Fruit fly (Drosophila melanogaster): ENCODE results near the gene CG9483.

Gene CG9483

dm6 chr2L:8866467-8866866 is at the start of gene CG9483:
TSS of gene CG9483 (plus strand) at chr2L:8866767.
- TF ChIP-seq CG9948 (tag; optimal IDR thresholded peaks at IDR 0.05): no peak
- TF ChIP-seq CG12605 (GFP tag; IDR thresholded peaks at IDR 0.05): no peak

- TF ChIP-seq CG8159 (tag; optimal IDR thresholded peaks at IDR 0.05) (no peak), CG13204 (GFP tag; optimal IDR thresholded peaks at IDR 0.05) (no peak), Pif1B (GFP tag; optimal IDR thresholded peaks at IDR 0.05) (no peak), CG8301 (tag; optimal IDR thresholded peaks at IDR 0.05) (no peak), CG9948 (tag; optimal IDR thresholded peaks at IDR 0.05) (no peak), D1 (tag; optimal IDR thresholded peaks at IDR 0.05) (no peak), CG14655 (GFP tag; optimal IDR thresholded peaks at IDR 0.05) (no peak)
Observed at dm6 chr2L:8817343-8817742, 49.2 kb upstream of the CG9483 start.

dm6 chr2L:8820539-8820938 is 46.0 kb upstream of the CG9483 start:
- TF ChIP-seq CG10348 (GFP tag; IDR thresholded peaks at IDR 0.05) (no peak), CG8159 (tag; optimal IDR thresholded peaks at IDR 0.05) (no peak), CG8301 (tag; optimal IDR thresholded peaks at IDR 0.05) (no peak), Pif1A (GFP tag; optimal IDR thresholded peaks at IDR 0.05) (no peak), gl (tag; optimal IDR thresholded peaks at IDR 0.05) (no peak), fd96Ca (GFP tag; IDR thresholded peaks at IDR 0.05) (no peak), CG34367 (tag; optimal IDR thresholded peaks at IDR 0.05) (no peak), CG32121 (GFP tag; IDR thresholded peaks at IDR 0.05) (no peak), CG9948 (tag; optimal IDR thresholded peaks at IDR 0.05) (no peak), CG4496 (GFP tag; IDR thresholded peaks at IDR 0.05) (no peak), CG17806 (tag; optimal IDR thresholded peaks at IDR 0.05) (no peak), CG15710 (tag; optimal IDR thresholded peaks at IDR 0.05) (no peak), Snoo (tag; optimal IDR thresholded peaks at IDR 0.05) (no peak), D1 (tag; optimal IDR thresholded peaks at IDR 0.05) (no peak), EcR (GFP tag; optimal IDR thresholded peaks at IDR 0.05) (no peak), Ets98B (GFP tag; IDR thresholded peaks at IDR 0.05) (no peak)

DNA sequence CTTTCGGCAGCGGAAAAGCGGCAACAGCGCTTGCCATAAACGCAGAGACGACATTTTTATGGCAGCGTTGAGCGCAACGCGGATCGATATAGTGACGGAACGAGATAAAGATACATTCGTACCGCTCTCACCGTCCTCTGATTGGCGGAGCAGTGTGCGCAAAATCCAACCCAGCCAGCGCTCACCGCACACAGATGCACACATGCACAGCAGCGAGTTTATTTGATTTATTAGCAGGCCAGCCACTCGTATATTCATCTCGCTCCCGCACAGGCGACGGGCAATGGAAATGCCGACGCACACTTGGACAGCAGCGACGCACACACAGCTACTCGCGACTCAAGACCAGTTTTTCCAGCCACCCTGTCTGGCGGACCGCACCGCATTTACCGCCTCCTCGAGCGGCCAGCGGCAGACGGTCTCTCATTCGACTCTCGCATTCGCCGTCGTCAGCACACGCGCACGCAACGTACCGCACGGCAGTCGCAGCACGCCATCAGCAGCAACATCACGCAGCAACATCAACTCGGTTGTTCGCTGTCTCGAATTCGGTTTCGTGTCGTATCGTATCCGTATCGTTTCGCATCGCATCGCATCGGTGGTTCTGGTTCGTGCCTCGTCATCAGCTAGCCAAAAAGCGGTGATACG is 41.2 kb upstream of the CG9483 start, which contains the start of gene SoxN:
Gene SoxN, plus strand, starts transcription at position 424 of the 648 bp plus-strand sequence.
- TF ChIP-seq Ets98B (GFP tag; IDR thresholded peaks at IDR 0.05) (peak; percentile 36; the same call in 1 of the 2 replicates), fd96Ca (GFP tag; IDR thresholded peaks at IDR 0.05) (peak; percentile 22; the same call in 1 of the 3 replicates), CG32121 (GFP tag; IDR thresholded peaks at IDR 0.05) (no peak), Pif1A (GFP tag; optimal IDR thresholded peaks at IDR 0.05) (peak; percentile 45), EcR (GFP tag; optimal IDR thresholded peaks at IDR 0.05) (peak; percentile 21), CG12605 (GFP tag; IDR thresholded peaks at IDR 0.05) (no peak), CG4496 (GFP tag; IDR thresholded peaks at IDR 0.05) (no peak), CG13204 (GFP tag; optimal IDR thresholded peaks at IDR 0.05) (peak; percentile 93)

DNA sequence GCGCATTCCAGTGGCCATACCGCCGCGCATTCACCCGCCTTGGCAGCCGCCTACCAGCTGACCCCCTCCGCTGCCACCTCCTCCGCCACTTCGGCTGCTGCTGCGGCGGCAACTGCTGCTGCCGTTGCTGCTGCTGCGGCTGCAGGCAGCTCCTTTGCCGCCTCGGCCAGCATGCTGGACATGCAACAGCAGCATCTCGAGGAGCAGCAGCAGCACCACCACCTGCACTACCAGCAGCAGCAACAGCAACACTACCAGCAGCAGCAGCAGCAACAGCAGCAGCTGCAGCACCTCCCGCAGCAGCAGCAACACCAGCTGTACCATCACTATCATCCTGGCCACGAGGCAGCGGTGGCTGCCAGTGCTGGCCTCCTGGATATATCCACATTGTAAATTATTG is 38.2 kb upstream of the CG9483 start:
- TF ChIP-seq CG12605 (GFP tag; IDR thresholded peaks at IDR 0.05) (no peak), CG10348 (GFP tag; IDR thresholded peaks at IDR 0.05) (no peak), Pif1B (GFP tag; optimal IDR thresholded peaks at IDR 0.05) (no peak), EcR (GFP tag; optimal IDR thresholded peaks at IDR 0.05) (no peak)

DNA sequence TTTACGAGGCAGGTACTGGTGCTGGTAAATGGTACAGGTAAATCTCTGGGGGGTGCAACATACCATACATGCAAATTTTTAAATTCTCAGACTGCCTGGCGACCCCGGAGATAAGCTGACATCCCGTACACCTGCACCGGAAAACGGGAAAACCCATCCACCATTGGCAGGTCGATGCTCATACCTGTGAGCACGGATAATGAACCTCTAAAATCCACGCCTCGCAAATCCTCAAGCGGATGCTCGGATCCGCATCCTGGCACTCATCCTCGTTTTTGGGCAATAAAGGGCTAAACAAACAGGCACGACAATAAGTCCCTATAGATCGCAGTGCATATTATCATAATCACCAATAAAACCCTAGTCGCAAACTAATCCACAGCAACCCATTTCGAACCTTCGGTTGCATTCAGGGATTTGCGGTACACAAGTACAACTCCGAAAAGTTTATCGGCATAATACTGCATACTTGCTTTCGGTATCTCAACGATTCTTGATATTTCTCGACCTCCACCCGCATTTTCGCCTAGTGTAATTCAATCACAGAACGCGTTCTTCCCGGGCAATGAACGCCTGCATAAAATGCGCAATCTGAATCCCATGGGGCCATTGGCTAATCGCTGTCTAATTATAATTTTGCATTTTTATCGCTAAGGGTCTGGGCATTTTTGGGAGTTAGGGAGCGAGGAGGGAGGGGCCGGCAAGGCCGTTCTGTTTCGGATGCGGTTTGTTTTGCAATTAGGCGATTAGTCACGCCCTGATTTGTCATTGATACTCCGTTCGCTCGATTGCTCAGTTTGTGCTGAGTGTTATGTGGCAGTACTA is 34.0 kb upstream of the CG9483 start:
- TF ChIP-seq CG17806 (tag; optimal IDR thresholded peaks at IDR 0.05) (no peak), Pif1B (GFP tag; optimal IDR thresholded peaks at IDR 0.05) (no peak)

DNA sequence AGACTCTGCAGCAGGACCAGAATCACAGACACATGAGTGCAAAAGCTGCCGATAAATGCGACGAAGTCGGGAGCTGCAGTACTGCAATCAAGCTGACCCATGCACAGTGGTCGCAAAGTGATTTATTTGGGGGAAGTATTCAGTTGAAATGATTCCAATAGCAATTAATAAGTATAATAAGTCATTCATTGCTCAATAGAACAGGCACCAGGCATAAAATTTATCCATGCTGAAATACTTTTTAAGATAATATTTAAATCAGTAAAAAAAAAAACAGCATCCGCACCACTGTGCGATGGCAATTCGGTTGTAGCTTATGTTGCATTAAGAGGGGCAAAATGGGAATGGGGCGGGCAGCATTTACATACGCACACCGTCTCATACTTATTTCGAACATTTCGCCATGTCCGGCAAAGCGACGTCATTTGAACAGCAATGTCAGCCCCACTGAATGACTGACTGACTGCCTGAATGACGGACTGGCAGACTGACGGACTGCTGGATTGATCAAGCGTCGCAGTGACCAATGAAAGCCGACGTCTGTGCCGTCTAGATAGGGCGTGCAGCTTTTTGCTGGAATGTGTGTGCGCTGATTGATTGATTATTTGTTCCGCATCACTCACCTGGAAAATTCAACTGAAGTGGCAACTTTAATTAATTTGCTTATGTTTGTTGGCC is 31.6 kb upstream of the CG9483 start:
- peak; percentile 67 for TF ChIP-seq CG15710 (tag; optimal IDR thresholded peaks at IDR 0.05)
- no peak for TF ChIP-seq CG4496 (GFP tag; IDR thresholded peaks at IDR 0.05)
- no peak for TF ChIP-seq gl (tag; optimal IDR thresholded peaks at IDR 0.05)
- TF ChIP-seq CG9948 (tag; optimal IDR thresholded peaks at IDR 0.05): peak; percentile 53
- TF ChIP-seq CG14655 (GFP tag; optimal IDR thresholded peaks at IDR 0.05): peak; percentile 42
- TF ChIP-seq CG8301 (tag; optimal IDR thresholded peaks at IDR 0.05): no peak
- no peak for TF ChIP-seq CG13204 (GFP tag; optimal IDR thresholded peaks at IDR 0.05)
- peak; percentile 33 for TF ChIP-seq CG17806 (tag; optimal IDR thresholded peaks at IDR 0.05)
- peak; percentile 89 for TF ChIP-seq Pif1B (GFP tag; optimal IDR thresholded peaks at IDR 0.05)
- peak; percentile 57 for TF ChIP-seq CG8159 (tag; optimal IDR thresholded peaks at IDR 0.05)
- TF ChIP-seq CG12605 (GFP tag; IDR thresholded peaks at IDR 0.05): peak; percentile 74
- peak; percentile 57 for TF ChIP-seq Snoo (tag; optimal IDR thresholded peaks at IDR 0.05)
- TF ChIP-seq fd96Ca (GFP tag; IDR thresholded peaks at IDR 0.05): peak; percentile 58; the same call in 1 of the 3 replicates
- peak; percentile 50 for TF ChIP-seq CG34367 (tag; optimal IDR thresholded peaks at IDR 0.05)
- peak; percentile 52 for TF ChIP-seq Pif1A (GFP tag; optimal IDR thresholded peaks at IDR 0.05)
